Worm (Caenorhabditis elegans) whole organism, L2 larva: ENCODE measurements around the gene larp-1.

Experiments used
- C34F6.9 ChIP-seq: fragments of 150-350 bp; optimal IDR thresholded peaks from 2 replicates; lab custom pipeline; 2014; ENCODE audit warnings: missing biosample characterization, missing genetic modification characterization
- F13H6.1 ChIP-seq: sonication (generic microtip); optimal IDR thresholded peaks from 2 replicates; lab custom pipeline; 2016; ENCODE audit warnings: missing genetic modification characterization, missing compliant biosample characterization
- R02D3.7 ChIP-seq: fragments of 150-350 bp; optimal IDR thresholded peaks from 2 replicates; lab custom pipeline; 2014; ENCODE audit warnings: missing biosample characterization, missing genetic modification characterization
- Y55F3AM.14 ChIP-seq: fragments of 200-800 bp; sonication (Bioruptor generic); optimal IDR thresholded peaks from 2 replicates; lab custom pipeline; 2018; ENCODE audit warnings: mild to moderate bottlenecking, missing genetic modification characterization, missing compliant biosample characterization
- ZK546.5 ChIP-seq: sonication (generic microtip); optimal IDR thresholded peaks from 2 replicates; lab custom pipeline; 2017; ENCODE audit warnings: missing biosample characterization, missing genetic modification characterization
- aly-2 ChIP-seq: fragments of 150-350 bp; optimal IDR thresholded peaks from 2 replicates; lab custom pipeline; 2014; ENCODE audit warnings: missing biosample characterization, missing genetic modification characterization
- ceh-16 ChIP-seq: fragments of 150-350 bp; optimal IDR thresholded peaks from 2 replicates; lab custom pipeline; 2014; ENCODE audit warnings: missing biosample characterization, missing genetic modification characterization
- ceh-82 ChIP-seq: fragments of 150-350 bp; optimal IDR thresholded peaks from 2 replicates; lab custom pipeline; 2014; ENCODE audit warnings: missing biosample characterization, missing genetic modification characterization
- crh-2 ChIP-seq: sonication (generic microtip); optimal IDR thresholded peaks from 2 replicates; lab custom pipeline; 2017; ENCODE audit warnings: missing biosample characterization, missing genetic modification characterization
- dmd-4 ChIP-seq: sonication (generic microtip); optimal IDR thresholded peaks from 2 replicates; lab custom pipeline; 2017; ENCODE audit warnings: missing biosample characterization, missing genetic modification characterization
- egl-27 ChIP-seq: sonication (generic microtip); optimal IDR thresholded peaks from 3 replicates; lab custom pipeline; 2017; ENCODE audit warnings: missing biosample characterization, missing genetic modification reagents, missing genetic modification characterization
- elt-1 ChIP-seq: fragments of 150-350 bp; optimal IDR thresholded peaks from 2 replicates; lab custom pipeline; 2014; ENCODE audit warnings: missing biosample characterization, missing genetic modification characterization
- elt-3 ChIP-seq: sonication (generic microtip); optimal IDR thresholded peaks from 2 replicates; lab custom pipeline; 2017; ENCODE audit warnings: missing biosample characterization, missing genetic modification characterization
- fos-1 ChIP-seq: fragments of 150-350 bp; optimal IDR thresholded peaks from 2 replicates; lab custom pipeline; 2014; ENCODE audit warnings: missing biosample characterization, missing genetic modification characterization
- gmeb-1 ChIP-seq: fragments of 150-350 bp; optimal IDR thresholded peaks from 2 replicates; lab custom pipeline; 2014; ENCODE audit warnings: missing biosample characterization, missing genetic modification characterization
- lin-11 ChIP-seq: fragments of 150-350 bp; sonication (generic microtip); optimal IDR thresholded peaks from 2 replicates; lab custom pipeline; 2014; ENCODE audit warnings: missing biosample characterization, missing genetic modification characterization, inconsistent platforms, mixed read lengths
- lin-13 ChIP-seq: fragments of 150-350 bp; optimal IDR thresholded peaks from 2 replicates; lab custom pipeline; 2014; ENCODE audit warnings: missing biosample characterization, missing genetic modification reagents, missing genetic modification characterization
- lin-39 ChIP-seq: fragments of 150-350 bp; optimal IDR thresholded peaks from 2 replicates; lab custom pipeline; 2014; ENCODE audit warnings: missing biosample characterization, missing genetic modification reagents, missing genetic modification characterization
- lsy-2 ChIP-seq, 2 experiments: fragments of 150-350 bp in 1 of 2; sonication (generic microtip) in 1 of 2; optimal IDR thresholded peaks; 2 replicates each; lab custom pipeline; 2014 to 2017; ENCODE audit warnings: missing biosample characterization in 2 of 2, missing genetic modification characterization in 2 of 2
- mab-5 ChIP-seq: fragments of 150-350 bp; optimal IDR thresholded peaks from 2 replicates; lab custom pipeline; 2014; ENCODE audit warnings: missing biosample characterization, missing genetic modification characterization
- mbf-1 ChIP-seq: sonication (generic microtip); optimal IDR thresholded peaks from 2 replicates; lab custom pipeline; 2017; ENCODE audit warnings: missing biosample characterization, missing genetic modification characterization
- mdl-1 ChIP-seq, 2 experiments: fragments of 150-350 bp in 1 of 2; sonication (generic microtip) in 1 of 2; optimal IDR thresholded peaks; 2 replicates each; lab custom pipeline; 2017; ENCODE audit warnings: missing biosample characterization in 2 of 2, missing genetic modification characterization in 2 of 2
- nhr-12 ChIP-seq: fragments of 150-350 bp; optimal IDR thresholded peaks from 2 replicates; lab custom pipeline; 2014; ENCODE audit warnings: missing biosample characterization, missing genetic modification characterization
- nhr-129 ChIP-seq: fragments of 150-350 bp; optimal IDR thresholded peaks from 2 replicates; lab custom pipeline; 2014; ENCODE audit warnings: missing biosample characterization, missing genetic modification characterization
- nhr-21 ChIP-seq: fragments of 150-350 bp; optimal IDR thresholded peaks from 2 replicates; lab custom pipeline; 2014; ENCODE audit warnings: missing biosample characterization, missing genetic modification characterization
- nhr-23 ChIP-seq: fragments of 150-350 bp; optimal IDR thresholded peaks from 2 replicates; lab custom pipeline; 2014; ENCODE audit warnings: missing biosample characterization, missing genetic modification reagents, missing genetic modification characterization
- nhr-237 ChIP-seq: fragments of 150-350 bp; optimal IDR thresholded peaks from 2 replicates; lab custom pipeline; 2014; ENCODE audit warnings: missing biosample characterization, missing genetic modification characterization
- nhr-25 ChIP-seq: fragments of 150-350 bp; sonication (generic microtip); optimal IDR thresholded peaks from 3 replicates; lab custom pipeline; 2014; ENCODE audit warnings: missing biosample characterization, missing genetic modification characterization
- nhr-6 ChIP-seq: fragments of 150-350 bp; optimal IDR thresholded peaks from 2 replicates; lab custom pipeline; 2014; ENCODE audit warnings: missing biosample characterization, missing genetic modification characterization
- nhr-77 ChIP-seq: fragments of 150-350 bp; optimal IDR thresholded peaks from 2 replicates; lab custom pipeline; 2014; ENCODE audit warnings: missing biosample characterization, missing genetic modification characterization
- peb-1 ChIP-seq: fragments of 150-350 bp; optimal IDR thresholded peaks from 2 replicates; lab custom pipeline; 2014; ENCODE audit warnings: missing biosample characterization, missing genetic modification characterization
- skn-1 ChIP-seq: sonication (generic microtip); optimal IDR thresholded peaks from 2 replicates; lab custom pipeline; 2017; ENCODE audit warnings: missing biosample characterization, missing genetic modification characterization
- sma-3 ChIP-seq: sonication (generic microtip); optimal IDR thresholded peaks from 2 replicates; lab custom pipeline; 2016; ENCODE audit warnings: missing genetic modification reagents, missing genetic modification characterization, missing compliant biosample characterization
- sma-9 ChIP-seq, 2 experiments: fragments of 150-350 bp in 1 of 2; sonication (generic microtip) in 1 of 2; optimal IDR thresholded peaks; 2 replicates each; lab custom pipeline; 2014 to 2016; ENCODE audit warnings: missing genetic modification characterization in 2 of 2, mild to moderate bottlenecking in 1 of 2, missing biosample characterization in 1 of 2, missing compliant biosample characterization in 1 of 2, missing genetic modification reagents in 1 of 2, moderate library complexity in 1 of 2
- snpc-4 ChIP-seq: fragments of 150-350 bp; optimal IDR thresholded peaks from 2 replicates; lab custom pipeline; 2014; ENCODE audit warnings: missing biosample characterization, missing genetic modification characterization
- unc-39 ChIP-seq: fragments of 150-350 bp; optimal IDR thresholded peaks from 2 replicates; lab custom pipeline; 2014; ENCODE audit warnings: missing biosample characterization, missing genetic modification characterization
- unc-55 ChIP-seq: fragments of 150-350 bp; sonication (generic microtip); optimal IDR thresholded peaks from 3 replicates; lab custom pipeline; 2014; ENCODE audit warnings: missing biosample characterization, missing genetic modification reagents, missing genetic modification characterization
- ztf-1 ChIP-seq: fragments of 200-800 bp; sonication (Bioruptor generic); conservative IDR thresholded peaks from 2 replicates; pipeline ENCODE4 v1.3.6; 2022; ENCODE audit warnings: missing genetic modification characterization, missing compliant biosample characterization
- ztf-11 ChIP-seq: sonication (generic microtip); optimal IDR thresholded peaks from 2 replicates; lab custom pipeline; 2017; ENCODE audit warnings: missing biosample characterization, missing genetic modification characterization

larp-1 gene

DNA sequence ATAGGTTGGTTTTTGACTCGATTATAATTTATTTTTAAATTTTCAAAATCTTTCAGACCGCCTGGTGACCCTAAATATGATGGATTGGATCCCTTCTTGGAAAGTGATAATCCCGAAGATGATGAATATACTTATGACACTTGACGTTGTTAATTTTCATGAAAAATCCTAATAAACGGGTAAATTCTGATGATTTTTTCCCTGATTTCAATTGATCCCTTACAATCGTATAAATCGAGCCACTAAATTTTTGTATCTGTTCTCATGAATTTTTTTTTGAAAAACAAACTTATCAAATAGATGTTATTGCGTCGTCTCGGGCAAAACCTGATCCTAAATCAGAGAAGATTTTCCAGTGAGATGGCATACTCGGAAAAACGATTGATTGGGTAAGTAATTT, 5.5 kb upstream of the larp-1 start, which contains the start of gene R144.13:
Gene R144.13 (plus strand): TSS at position 301 of the 400 bp plus-strand sequence.
- TF ChIP-seq nhr-237 (tag; lab: Kevin White, UChicago) (no peak), snpc-4 (tag; lab: Kevin White, UChicago) (no peak), elt-1 (tag; lab: Kevin White, UChicago) (no peak), crh-2 (tag; lab: Kevin White, UChicago) (no peak), F13H6.1 (tag; lab: Kevin White, UChicago) (no peak), gmeb-1 (tag; lab: Kevin White, UChicago) (no peak), nhr-77 (tag; lab: Kevin White, UChicago) (no peak), ceh-82 (no peak), skn-1 (no peak), nhr-12 (tag; lab: Kevin White, UChicago) (no peak), aly-2 (tag; lab: Kevin White, UChicago) (no peak), lsy-2 (tag; optimal IDR thresholded peaks at IDR 0.05; lab: Kevin White, UChicago) (no peak)

DNA sequence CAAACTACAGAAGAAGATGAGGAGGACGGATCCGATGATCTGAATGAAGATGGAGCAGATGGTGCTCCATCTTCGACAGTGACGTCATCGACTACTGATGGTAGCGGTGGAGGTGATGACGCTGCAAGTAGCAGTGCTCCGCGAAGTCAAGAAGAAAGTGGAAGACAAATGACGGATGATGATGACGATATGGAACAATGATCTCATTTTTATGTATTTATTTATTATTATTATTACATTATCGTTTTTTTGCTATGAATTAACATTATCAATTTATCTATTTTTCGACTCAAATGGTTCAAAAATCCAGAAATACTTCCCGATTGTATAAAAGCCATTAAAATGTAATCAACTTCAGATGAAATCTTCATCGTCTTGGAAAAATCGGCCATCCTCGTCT, 4.2 kb upstream of the larp-1 start, which contains the start of gene R144.3:
Gene R144.3 (plus strand): TSS at position 301 of the 400 bp plus-strand sequence.
- TF ChIP-seq lin-39 (no peak), unc-55 (no peak), Y55F3AM.14 (no peak), lin-13 (GFP tag; lab: Kevin White, UChicago) (no peak), C34F6.9 (tag; lab: Kevin White, UChicago) (no peak), elt-1 (tag; lab: Kevin White, UChicago) (no peak), ztf-1 (GFP tag; lab: Robert Waterston, UW) (no peak), mdl-1 (tag; optimal IDR thresholded peaks at IDR 0.05; lab: Kevin White, UChicago) (no peak), sma-9 (GFP tag; optimal IDR thresholded peaks at IDR 0.05; lab: Kevin White, UChicago) (no peak), sma-9 (tag; optimal IDR thresholded peaks at IDR 0.05; lab: Kevin White, UChicago) (no peak), dmd-4 (tag; lab: Kevin White, UChicago) (no peak), nhr-23 (tag; lab: Kevin White, UChicago) (no peak), ceh-16 (tag; lab: Kevin White, UChicago) (no peak), elt-3 (no peak), egl-27 (no peak), peb-1 (tag; lab: Kevin White, UChicago) (no peak), nhr-12 (tag; lab: Kevin White, UChicago) (no peak), nhr-129 (tag; lab: Kevin White, UChicago) (no peak), nhr-21 (tag; lab: Kevin White, UChicago) (no peak)

DNA sequence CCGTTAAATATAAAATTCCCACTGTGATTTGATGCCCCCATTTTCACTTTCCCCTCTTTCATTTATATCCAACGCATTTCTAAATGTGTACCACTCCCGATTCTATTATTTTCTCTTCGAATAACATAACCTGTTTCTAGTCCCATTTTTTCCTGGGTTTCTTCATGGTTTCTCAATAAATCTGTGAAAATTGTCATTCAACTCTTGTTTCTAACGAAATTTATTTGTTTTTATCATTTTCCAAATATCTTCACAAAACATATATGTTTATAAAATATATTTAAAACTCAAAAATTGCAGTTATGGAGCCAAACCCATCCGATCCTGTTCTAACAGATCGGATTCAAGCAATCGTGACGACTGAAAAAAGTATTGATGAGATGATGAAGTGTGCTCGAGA, 3.5 kb upstream of the larp-1 start, which contains the start of gene mdt-11:
Gene mdt-11 (plus strand): TSS at position 301 of the 400 bp plus-strand sequence.
- TF ChIP-seq elt-1 (tag; lab: Kevin White, UChicago) (no peak), unc-39 (tag; lab: Kevin White, UChicago) (no peak), lin-39 (no peak), sma-3 (GFP tag; lab: Kevin White, UChicago) (no peak), lin-13 (GFP tag; lab: Kevin White, UChicago) (no peak), nhr-25 (no peak), mab-5 (tag; lab: Kevin White, UChicago) (no peak), nhr-6 (tag; lab: Kevin White, UChicago) (no peak), lin-11 (tag; lab: Kevin White, UChicago) (no peak), ztf-11 (tag; lab: Kevin White, UChicago) (no peak), nhr-237 (tag; lab: Kevin White, UChicago) (no peak), mbf-1 (no peak), lsy-2 (tag; optimal IDR thresholded peaks at IDR 0.05; lab: Kevin White, UChicago) (no peak), F13H6.1 (tag; lab: Kevin White, UChicago) (no peak), R02D3.7 (tag; lab: Kevin White, UChicago) (no peak), ZK546.5 (tag; lab: Kevin White, UChicago) (no peak), unc-55 (no peak), fos-1 (tag; lab: Kevin White, UChicago) (no peak), crh-2 (tag; lab: Kevin White, UChicago) (no peak)
